Worm (Caenorhabditis elegans) whole organism, midembryonic: ENCODE results near the gene ptr-16.

ENCODE experiments used
- T22C8.4 ChIP-seq: fragments of 200-800 bp; sonication (Bioruptor generic); IDR thresholded peaks from 2 replicates; pipeline ENCODE4 v1.3.6; 2022; ENCODE audit warnings: missing genetic modification characterization, missing compliant biosample characterization
- cog-1 ChIP-seq: sonication (generic microtip); optimal IDR thresholded peaks from 2 replicates; lab custom pipeline; 2016; ENCODE audit warnings: missing genetic modification characterization, missing compliant biosample characterization
- flt-1 ChIP-seq: fragments of 200-800 bp; sonication (Bioruptor generic); IDR thresholded peaks from 2 replicates; pipeline ENCODE4 v1.3.6; 2022; ENCODE audit warnings: missing genetic modification characterization, missing compliant biosample characterization
- klf-2 ChIP-seq: fragments of 200-800 bp; sonication (Bioruptor generic); conservative IDR thresholded peaks from 2 replicates; pipeline ENCODE4 v1.3.6; 2022; ENCODE audit warnings: missing genetic modification reagents, missing genetic modification characterization, missing compliant biosample characterization
- med-1 ChIP-seq: sonication (generic microtip); optimal IDR thresholded peaks from 2 replicates; lab custom pipeline; 2017; ENCODE audit warnings: missing genetic modification characterization, mild to moderate bottlenecking, missing compliant biosample characterization, antibody characterized with exemption, missing genetic modification reagents; ENCODE audit not compliant: insufficient read depth
- ref-1 ChIP-seq: fragments of 200-800 bp; sonication (Bioruptor generic); conservative IDR thresholded peaks from 2 replicates; pipeline ENCODE4 v1.3.6; 2022; ENCODE audit warnings: missing genetic modification reagents, missing genetic modification characterization, missing compliant biosample characterization
- tab-1 ChIP-seq: fragments of 200-800 bp; sonication (Bioruptor generic); IDR thresholded peaks from 2 replicates; pipeline ENCODE4 v1.3.6; 2022; ENCODE audit warnings: missing genetic modification characterization, missing compliant biosample characterization
- ztf-23 ChIP-seq: fragments of 200-800 bp; sonication (Bioruptor generic); IDR thresholded peaks from 2 replicates; pipeline ENCODE4 v1.3.6; 2022; ENCODE audit warnings: missing genetic modification reagents, missing genetic modification characterization, missing compliant biosample characterization
- ztf-29 ChIP-seq: fragments of 200-800 bp; sonication (Bioruptor generic); IDR thresholded peaks from 2 replicates; pipeline ENCODE4 v1.3.6; 2022; ENCODE audit warnings: missing genetic modification reagents, missing genetic modification characterization, missing compliant biosample characterization

ptr-16 gene

DNA sequence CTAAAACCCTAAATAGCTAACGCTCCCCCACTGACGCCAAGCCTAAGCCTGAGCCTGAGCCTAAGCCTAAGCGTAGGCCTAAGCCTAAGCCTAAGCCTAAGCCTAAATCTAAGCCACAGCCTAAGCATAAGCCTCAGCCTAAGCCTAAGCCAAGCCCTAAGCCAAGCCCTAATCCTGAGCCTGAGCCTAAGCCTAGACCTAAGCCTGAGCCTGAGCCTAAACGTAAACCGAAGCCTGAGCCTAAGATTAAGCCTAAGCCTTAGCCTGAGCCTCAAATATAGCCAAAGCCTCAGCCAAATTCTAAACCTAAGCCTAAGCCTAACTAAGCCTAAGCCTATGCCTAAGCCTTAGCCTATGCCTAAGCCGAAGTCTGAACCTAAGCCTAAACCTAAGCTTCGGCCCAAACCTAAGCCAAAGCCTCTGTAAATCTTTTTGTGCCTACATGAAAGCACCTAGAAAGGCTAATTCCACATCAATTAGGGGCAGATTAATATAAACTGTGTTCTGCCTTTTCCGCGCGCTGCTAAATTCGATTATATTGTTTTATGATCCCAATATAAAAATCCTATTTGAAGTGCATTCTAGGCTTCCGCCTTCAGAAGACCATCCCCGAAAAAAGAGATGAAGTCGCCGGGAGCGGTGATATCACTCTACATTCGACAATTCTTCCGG lies at the start of gene ptr-16:
Gene ptr-16 (plus strand): TSS at position 622 of the 672 bp plus-strand sequence.
- TF ChIP-seq tab-1 (GFP tag; lab: Robert Waterston, UW) (0 out of 2 replicates have a peak, but pooled peaks have one; percentile 23), klf-2 (GFP tag; lab: Robert Waterston, UW) (no peak), T22C8.4 (GFP tag; lab: Robert Waterston, UW) (no peak), ztf-23 (GFP tag; lab: Robert Waterston, UW) (no peak)

DNA sequence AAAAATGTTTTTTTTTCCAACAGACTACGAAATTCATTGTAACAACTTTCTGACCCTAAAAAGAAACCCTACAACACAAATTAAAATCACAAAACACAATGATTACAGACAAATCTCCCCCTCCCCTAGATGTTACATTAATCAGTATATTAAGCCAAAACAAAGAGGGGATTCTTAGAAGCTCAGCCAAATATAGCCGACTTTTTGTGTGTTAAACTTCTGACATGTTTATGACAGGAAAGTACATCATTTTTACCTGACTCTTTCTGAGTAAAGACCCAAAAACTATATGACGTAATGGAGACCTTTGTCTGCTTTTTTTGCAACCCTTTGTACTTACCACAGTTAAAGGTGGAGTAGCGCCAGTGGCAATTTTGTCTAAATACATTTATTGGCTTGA lies 45.4 kb upstream of the ptr-16 start:
- no peak for TF ChIP-seq ref-1 (GFP tag; lab: Robert Waterston, UW)
- TF ChIP-seq tab-1 (GFP tag; lab: Robert Waterston, UW), result no peak
- TF ChIP-seq flt-1, result no peak

DNA sequence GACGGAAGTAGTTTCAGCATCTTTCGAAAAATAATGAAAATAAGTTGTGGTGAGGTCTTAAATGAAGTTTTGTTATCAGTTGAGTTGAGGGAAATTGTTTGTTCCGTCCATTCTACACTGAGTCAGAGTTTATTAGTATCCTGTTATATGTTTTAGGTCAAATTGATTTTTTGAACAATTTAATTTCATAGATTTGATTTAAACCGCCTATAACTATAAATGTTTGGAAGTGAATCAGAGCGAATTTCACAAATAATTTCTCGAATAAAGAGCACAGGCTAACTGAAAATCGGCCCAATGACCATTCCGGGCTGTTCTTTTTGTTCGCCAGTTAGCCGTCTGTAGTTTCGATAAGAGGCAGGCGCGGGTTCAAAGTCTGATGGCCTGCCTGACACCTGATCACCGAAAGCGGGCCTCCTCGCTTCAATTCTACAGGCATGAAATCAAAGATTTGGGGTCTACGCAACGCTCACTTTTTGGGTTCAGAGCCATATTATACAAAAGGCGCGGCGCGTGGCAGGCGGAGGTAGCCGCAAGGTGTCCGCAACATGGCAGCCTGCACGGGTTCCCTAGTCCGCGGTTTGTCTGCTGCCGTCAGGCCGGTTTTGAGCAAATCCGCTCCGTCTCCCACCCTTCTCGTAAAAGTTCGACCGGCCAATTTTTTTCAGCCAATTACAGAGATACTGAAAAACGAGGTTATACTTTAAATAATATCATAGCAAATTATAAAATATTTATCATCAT lies 33.5 kb upstream of the ptr-16 start, which contains the start of gene W07B8.4:
Gene W07B8.4 (minus strand): TSS at position 51 of the 744 bp plus-strand sequence.
- no peak for TF ChIP-seq ref-1 (GFP tag; lab: Robert Waterston, UW)
- TF ChIP-seq T22C8.4 (GFP tag; lab: Robert Waterston, UW), result no peak
- no peak for TF ChIP-seq klf-2 (GFP tag; lab: Robert Waterston, UW)
- no peak for TF ChIP-seq flt-1
- no peak for TF ChIP-seq ztf-23 (GFP tag; lab: Robert Waterston, UW)
- no peak for TF ChIP-seq ztf-29 (GFP tag; lab: Robert Waterston, UW)

DNA sequence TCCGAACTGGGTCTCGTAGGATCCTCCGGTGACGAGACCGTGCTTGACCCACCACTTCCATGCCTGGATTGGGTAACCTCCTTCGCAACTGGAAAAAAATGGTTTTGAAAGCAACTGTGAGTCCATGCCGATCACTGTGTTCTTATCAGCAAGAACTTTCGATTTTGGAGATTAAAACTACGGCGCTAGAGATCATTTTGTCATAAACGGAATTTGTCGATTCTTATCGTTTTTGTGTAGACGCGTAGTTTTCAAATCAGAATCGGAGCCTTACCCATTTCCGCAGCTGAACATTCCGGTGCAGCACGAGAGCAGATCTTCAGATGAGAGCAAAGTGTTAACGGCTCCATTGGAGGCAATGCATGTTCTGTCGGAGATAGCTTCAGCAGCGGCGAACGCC lies 32.3 kb upstream of the ptr-16 start:
- TF ChIP-seq flt-1, result no peak
- TF ChIP-seq cog-1, result no peak
- no peak for TF ChIP-seq ztf-29 (GFP tag; lab: Robert Waterston, UW)
- no peak for TF ChIP-seq T22C8.4 (GFP tag; lab: Robert Waterston, UW)
- no peak for TF ChIP-seq tab-1 (GFP tag; lab: Robert Waterston, UW)
- TF ChIP-seq ref-1 (GFP tag; lab: Robert Waterston, UW), result no peak
- no peak for TF ChIP-seq klf-2 (GFP tag; lab: Robert Waterston, UW)
- no peak for TF ChIP-seq ztf-23 (GFP tag; lab: Robert Waterston, UW)
- TF ChIP-seq med-1 (GFP tag; lab: Kevin White, UChicago), result no peak

DNA sequence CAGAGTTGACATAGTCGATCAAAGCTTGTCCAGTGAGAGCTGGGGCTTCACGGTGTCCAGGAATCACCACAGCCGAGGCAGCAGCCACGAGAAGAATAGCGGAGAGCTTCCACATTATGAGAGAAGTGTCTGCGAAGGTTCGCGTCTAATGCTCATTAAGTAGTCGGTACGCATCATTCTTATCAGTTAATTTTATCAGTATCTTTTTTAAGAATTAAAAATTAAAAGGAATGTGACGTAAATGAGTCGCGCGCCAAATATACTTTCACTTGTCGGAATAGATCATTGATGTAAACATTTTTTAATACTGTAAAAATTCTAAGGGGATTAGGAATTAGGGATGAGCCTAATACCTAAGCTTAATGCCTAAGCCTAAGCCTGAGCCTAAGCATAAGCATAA lies 31.7 kb upstream of the ptr-16 start, which contains the start of gene cpr-5:
Gene cpr-5 (minus strand): TSS at position 197 of the 400 bp plus-strand sequence.
- TF ChIP-seq ztf-23 (GFP tag; lab: Robert Waterston, UW) (no peak), T22C8.4 (GFP tag; lab: Robert Waterston, UW) (no peak), tab-1 (GFP tag; lab: Robert Waterston, UW) (no peak), ztf-29 (GFP tag; lab: Robert Waterston, UW) (no peak), flt-1 (no peak), ref-1 (GFP tag; lab: Robert Waterston, UW) (no peak), klf-2 (GFP tag; lab: Robert Waterston, UW) (no peak), med-1 (GFP tag; lab: Kevin White, UChicago) (no peak), cog-1 (no peak)

DNA sequence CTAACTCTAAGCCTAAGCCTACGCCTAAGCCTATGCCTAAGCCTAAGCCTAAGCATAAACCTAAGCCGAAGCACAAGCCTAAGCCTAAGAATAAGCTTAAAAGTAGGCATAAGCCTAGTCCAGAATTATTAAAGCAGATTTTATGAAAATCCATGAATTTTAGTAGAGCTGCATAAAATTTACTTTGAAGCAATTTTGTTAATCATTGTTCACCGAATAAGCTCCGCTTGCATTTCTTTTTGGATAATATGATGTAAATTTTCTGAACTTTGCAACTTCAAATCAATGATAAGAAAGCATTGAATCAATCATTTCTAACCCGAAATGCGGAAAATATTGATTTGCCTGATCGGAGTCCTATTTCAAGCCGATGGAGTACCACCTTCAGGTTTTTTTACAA lies 31.2 kb upstream of the ptr-16 start, which contains the start of gene cpr-8:
Gene cpr-8 (plus strand): TSS at position 301 of the 400 bp plus-strand sequence.
- TF ChIP-seq cog-1 (no peak), T22C8.4 (GFP tag; lab: Robert Waterston, UW) (no peak), ztf-29 (GFP tag; lab: Robert Waterston, UW) (no peak), med-1 (GFP tag; lab: Kevin White, UChicago) (no peak), flt-1 (no peak), klf-2 (GFP tag; lab: Robert Waterston, UW) (no peak), ztf-23 (GFP tag; lab: Robert Waterston, UW) (no peak), ref-1 (GFP tag; lab: Robert Waterston, UW) (no peak)

DNA sequence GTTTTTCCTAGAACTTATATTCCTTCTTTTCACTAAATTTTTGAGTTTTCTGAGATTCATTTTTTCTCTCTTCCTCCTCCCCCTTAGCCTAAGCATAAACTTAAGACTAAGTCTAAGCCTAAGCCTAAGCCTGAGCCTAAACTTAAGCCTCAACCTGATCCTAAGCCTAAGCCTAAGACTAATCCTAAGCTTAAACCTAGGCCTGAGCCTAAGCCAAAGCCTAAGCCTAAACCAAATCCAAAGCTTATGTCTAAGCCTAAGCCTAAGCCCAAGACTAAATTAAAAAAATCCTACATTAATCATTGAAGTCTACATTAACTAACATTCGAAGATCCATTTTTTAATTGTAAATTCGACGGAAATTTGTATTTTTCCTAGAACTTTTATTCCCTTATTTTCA lies 24.7 kb upstream of the ptr-16 start:
- no peak for TF ChIP-seq ztf-29 (GFP tag; lab: Robert Waterston, UW)
- no peak for TF ChIP-seq tab-1 (GFP tag; lab: Robert Waterston, UW)
- no peak for TF ChIP-seq med-1 (GFP tag; lab: Kevin White, UChicago)
- no peak for TF ChIP-seq cog-1
- no peak for TF ChIP-seq klf-2 (GFP tag; lab: Robert Waterston, UW)
- TF ChIP-seq ztf-23 (GFP tag; lab: Robert Waterston, UW), result no peak
- no peak for TF ChIP-seq flt-1
- TF ChIP-seq T22C8.4 (GFP tag; lab: Robert Waterston, UW), result no peak
- no peak for TF ChIP-seq ref-1 (GFP tag; lab: Robert Waterston, UW)

DNA sequence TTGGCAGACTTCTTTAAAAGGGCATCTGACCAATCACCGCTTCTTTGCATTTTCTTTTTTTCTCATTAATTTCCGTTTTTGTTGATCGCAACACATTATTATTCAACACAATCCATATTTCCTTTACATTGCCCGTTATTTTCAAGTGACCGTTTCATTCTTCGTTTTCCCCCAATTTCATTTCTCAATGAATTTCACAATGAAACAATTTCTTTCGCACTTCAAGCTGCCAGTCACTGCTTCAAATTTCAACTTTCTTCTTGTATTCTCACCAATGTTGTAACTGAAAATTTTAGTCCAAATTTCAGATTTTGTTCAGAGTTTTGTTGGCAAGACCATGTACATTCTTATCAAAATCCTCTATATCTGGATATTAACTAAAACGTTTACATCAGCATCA lies 24.1 kb upstream of the ptr-16 start, which contains the start of gene cutl-22:
Gene cutl-22 (plus strand): TSS at position 301 of the 400 bp plus-strand sequence.
- TF ChIP-seq klf-2 (GFP tag; lab: Robert Waterston, UW) (no peak), ztf-29 (GFP tag; lab: Robert Waterston, UW) (no peak), T22C8.4 (GFP tag; lab: Robert Waterston, UW) (no peak), ztf-23 (GFP tag; lab: Robert Waterston, UW) (no peak), cog-1 (no peak), flt-1 (no peak), tab-1 (GFP tag; lab: Robert Waterston, UW) (no peak), med-1 (GFP tag; lab: Kevin White, UChicago) (no peak), ref-1 (GFP tag; lab: Robert Waterston, UW) (no peak)

DNA sequence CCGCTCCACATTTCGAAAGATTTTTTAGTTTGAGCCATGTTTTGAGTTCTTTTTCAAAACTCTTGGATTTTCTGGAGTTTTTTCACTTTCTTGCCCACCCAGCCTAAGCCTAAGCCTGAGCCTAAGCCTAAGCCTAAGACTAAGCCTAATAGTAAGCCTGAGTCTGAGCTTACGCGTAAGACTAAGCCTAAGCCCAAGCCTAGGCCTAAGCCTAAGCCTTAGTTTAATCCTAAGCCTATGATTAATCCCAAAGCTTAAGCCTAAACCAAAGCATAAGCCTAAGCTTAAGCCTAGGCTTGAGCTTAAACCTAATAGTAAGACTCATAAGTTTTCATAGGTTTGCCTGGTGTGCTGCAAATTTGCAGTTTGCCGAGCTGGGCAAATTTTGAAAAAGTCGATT lies 23.3 kb upstream of the ptr-16 start:
- TF ChIP-seq tab-1 (GFP tag; lab: Robert Waterston, UW) (no peak), ref-1 (GFP tag; lab: Robert Waterston, UW) (no peak), cog-1 (no peak), ztf-29 (GFP tag; lab: Robert Waterston, UW) (no peak; the same call in 1 of the 2 replicates), T22C8.4 (GFP tag; lab: Robert Waterston, UW) (no peak), ztf-23 (GFP tag; lab: Robert Waterston, UW) (no peak), klf-2 (GFP tag; lab: Robert Waterston, UW) (no peak), flt-1 (no peak), med-1 (GFP tag; lab: Kevin White, UChicago) (no peak)
